Fruit fly (Drosophila melanogaster): ENCODE measurements around the gene Wdr37.

Gene Wdr37

dm6 chr3R:18393436-18393835 is 9.1 kb downstream of the Wdr37 start (continued):
- TF ChIP-seq cato (GFP tag; optimal IDR thresholded peaks at IDR 0.05; ENCODE audit: borderline replicate concordance) (no peak), maf-S (GFP tag; optimal IDR thresholded peaks at IDR 0.05) (no peak), mirr (GFP tag; optimal IDR thresholded peaks at IDR 0.05) (no peak), nmo (GFP tag; optimal IDR thresholded peaks at IDR 0.05) (peak; percentile 52), ftz-f1 (GFP tag; optimal IDR thresholded peaks at IDR 0.05) (no peak), dysf (GFP tag; IDR thresholded peaks at IDR 0.05) (peak; percentile 65), Dek (tag; optimal IDR thresholded peaks at IDR 0.05) (peak; percentile 44), CG11696 (GFP tag; IDR thresholded peaks at IDR 0.05) (no peak), Hr3 (GFP tag; optimal IDR thresholded peaks at IDR 0.05) (peak; percentile 24), Ets65A (GFP tag) (peak; percentile 43), CG15696 (tag; optimal IDR thresholded peaks at IDR 0.05) (no peak), Adf1 (GFP tag; IDR thresholded peaks at IDR 0.05) (peak; percentile 13; the same call in 1 of the 2 replicates), CG2875 (GFP tag; optimal IDR thresholded peaks at IDR 0.05) (peak; percentile 19), CG12769 (tag; optimal IDR thresholded peaks at IDR 0.05) (no peak), E2f2 (GFP tag; IDR thresholded peaks at IDR 0.05) (peak; percentile 36; the same call in 1 of the 2 replicates), CG12942 (GFP tag; optimal IDR thresholded peaks at IDR 0.05) (peak; percentile 28), CG12299 (tag; optimal IDR thresholded peaks at IDR 0.05) (peak; percentile 21), unpg (GFP tag; optimal IDR thresholded peaks at IDR 0.05) (peak; percentile 72), gt (GFP tag; IDR thresholded peaks at IDR 0.05) (no peak), Meics (GFP tag; optimal IDR thresholded peaks at IDR 0.05) (peak; percentile 54), CG17568 (GFP tag; optimal IDR thresholded peaks at IDR 0.05) (no peak), CG18599 (GFP tag; optimal IDR thresholded peaks at IDR 0.05) (peak; percentile 36), CG12104 (GFP tag; optimal IDR thresholded peaks at IDR 0.05) (no peak), hkb (optimal IDR thresholded peaks at IDR 0.05) (no peak), hkb (GFP tag; IDR thresholded peaks at IDR 0.05) (peak; percentile 67; the same call in 1 of the 2 replicates), wor (GFP tag; IDR thresholded peaks at IDR 0.05) (no peak), CG16815 (GFP tag; optimal IDR thresholded peaks at IDR 0.05) (peak; percentile 36), sqz (GFP tag; optimal IDR thresholded peaks at IDR 0.05) (no peak), Jarid2 (GFP tag; optimal IDR thresholded peaks at IDR 0.05) (no peak), CG18476 (GFP tag; optimal IDR thresholded peaks at IDR 0.05) (no peak), tna (GFP tag; IDR thresholded peaks at IDR 0.05; ENCODE audit: partially characterized antibody) (no peak), Nf-YB (GFP tag; optimal IDR thresholded peaks at IDR 0.05) (peak; percentile 12), CG5953 (GFP tag; IDR thresholded peaks at IDR 0.05) (no peak), CG3065 (GFP tag; optimal IDR thresholded peaks at IDR 0.05) (no peak), Sox102F (GFP tag; optimal IDR thresholded peaks at IDR 0.05) (peak; percentile 69), CG18011 (GFP tag; optimal IDR thresholded peaks at IDR 0.05) (peak; percentile 7), CG14965 (GFP tag; optimal IDR thresholded peaks at IDR 0.05; ENCODE audit: borderline replicate concordance) (no peak), sens (GFP tag) (peak; percentile 33), CG11695 (GFP tag; IDR thresholded peaks at IDR 0.05) (peak; percentile 54; the same call in 1 of the 3 replicates), tgo (GFP tag; IDR thresholded peaks at IDR 0.05) (peak; percentile 56), CG12071 (GFP tag; optimal IDR thresholded peaks at IDR 0.05) (no peak), CG13894 (tag; optimal IDR thresholded peaks at IDR 0.05) (no peak), CG3281 (GFP tag; optimal IDR thresholded peaks at IDR 0.05) (peak; percentile 7), lmd (GFP tag; IDR thresholded peaks at IDR 0.05) (peak; percentile 34; the same call in 1 of the 2 replicates), CG17328 (GFP tag; IDR thresholded peaks at IDR 0.05) (peak; percentile 31; the same call in 1 of the 2 replicates), CG6175 (GFP tag; IDR thresholded peaks at IDR 0.05) (0 out of 3 replicates have a peak, but pooled peaks have one; percentile 12), E2f1 (GFP tag; IDR thresholded peaks at IDR 0.05) (no peak), run (tag; optimal IDR thresholded peaks at IDR 0.05) (peak; percentile 30), CG6689 (GFP tag; IDR thresholded peaks at IDR 0.05) (peak; percentile 71), Vsx1 (GFP tag; optimal IDR thresholded peaks at IDR 0.05) (no peak), Xbp1 (GFP tag; optimal IDR thresholded peaks at IDR 0.05) (peak; percentile 46)
